Worm (Caenorhabditis elegans) whole organism, L2 larva: Measurements from ENCODE around the gene C05D11.13.

Source experiments
- fos-1 ChIP-seq: fragments of 150-350 bp; optimal IDR thresholded peaks from 2 replicates; lab custom pipeline; 2014; ENCODE audit warnings: missing biosample characterization, missing genetic modification characterization
- nhr-237 ChIP-seq: fragments of 150-350 bp; optimal IDR thresholded peaks from 2 replicates; lab custom pipeline; 2014; ENCODE audit warnings: missing biosample characterization, missing genetic modification characterization

DNA sequence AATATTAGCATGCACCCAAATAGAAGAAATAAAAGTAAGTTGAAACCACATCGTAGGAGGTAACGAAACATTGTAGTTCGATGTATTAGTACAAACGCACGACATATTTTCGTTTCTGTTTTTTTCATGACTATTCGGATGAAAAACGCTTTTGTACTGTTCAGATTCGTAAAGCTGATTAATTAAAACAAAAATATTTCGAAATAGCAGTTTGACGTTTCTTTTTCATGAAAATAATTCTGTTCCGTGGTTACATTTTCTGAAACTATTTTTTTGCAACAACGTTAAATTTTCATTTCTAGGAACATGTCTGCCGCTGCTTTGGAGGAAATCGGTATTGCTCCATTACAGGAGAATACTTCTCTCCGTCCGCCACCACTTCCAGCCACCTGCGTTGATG is 45.1 kb upstream of the C05D11.13 start, which contains the start of gene rpt-3:
- TF ChIP-seq fos-1 (tag; lab: Kevin White, UChicago), result no peak
- no peak for TF ChIP-seq nhr-237 (tag; lab: Kevin White, UChicago)
